Worm (Caenorhabditis elegans): ENCODE measurements around the gene sru-48.

The sru-48 gene

ce11 chrX:5151866-5152265 is 28.1 kb upstream of the sru-48 start:
- TF ChIP-seq athp-1 (tag; optimal IDR thresholded peaks at IDR 0.05) (no peak), F52B5.7 (tag; optimal IDR thresholded peaks at IDR 0.05) (no peak), lin-40 (tag; optimal IDR thresholded peaks at IDR 0.05) (no peak), zim-3 (tag; optimal IDR thresholded peaks at IDR 0.05) (no peak), lin-54 (GFP tag; optimal IDR thresholded peaks at IDR 0.05) (no peak), ztf-28 (GFP tag; IDR thresholded peaks at IDR 0.05) (no peak), sea-2 (GFP tag; IDR thresholded peaks at IDR 0.05) (no peak), nfya-2 (GFP tag; IDR thresholded peaks at IDR 0.05) (no peak), dpl-1 (GFP tag; optimal IDR thresholded peaks at IDR 0.05) (no peak), hlh-12 (tag; optimal IDR thresholded peaks at IDR 0.05) (no peak), ceh-79 (tag; optimal IDR thresholded peaks at IDR 0.05) (no peak), attf-5 (GFP tag; optimal IDR thresholded peaks at IDR 0.05) (no peak), aptf-2 (GFP tag; conservative IDR thresholded peaks at IDR 0.05) (no peak), egl-44 (GFP tag; IDR thresholded peaks at IDR 0.05) (no peak), nhr-27 (tag; optimal IDR thresholded peaks at IDR 0.05) (no peak), atf-7 (tag; optimal IDR thresholded peaks at IDR 0.05) (no peak), ekl-4 (GFP tag; IDR thresholded peaks at IDR 0.05) (no peak), lin-26 (GFP tag; IDR thresholded peaks at IDR 0.05) (no peak), rec-8 (tag; optimal IDR thresholded peaks at IDR 0.05) (no peak)

ce11 chrX:5152931-5153330 is 27.0 kb upstream of the sru-48 start:
- TF ChIP-seq gei-17 (GFP tag; optimal IDR thresholded peaks at IDR 0.05): no peak
- TF ChIP-seq lin-40 (tag; optimal IDR thresholded peaks at IDR 0.05): no peak
- no peak for TF ChIP-seq snpc-1.1 (tag; optimal IDR thresholded peaks at IDR 0.05; ENCODE audit: insufficient read depth)
- no peak for TF ChIP-seq mel-28 (tag; optimal IDR thresholded peaks at IDR 0.05; ENCODE audit: borderline replicate concordance)

- TF ChIP-seq hmg-20 (GFP tag; IDR thresholded peaks at IDR 0.05) (no peak), ZK185.1 (tag; optimal IDR thresholded peaks at IDR 0.05; ENCODE audit: poor library complexity, severe bottlenecking) (no peak), nfyb-1 (GFP tag; IDR thresholded peaks at IDR 0.05) (no peak), lsl-1 (GFP tag; optimal IDR thresholded peaks at IDR 0.05) (no peak), ztf-3 (GFP tag; optimal IDR thresholded peaks at IDR 0.05) (no peak), lag-1 (GFP tag; IDR thresholded peaks at IDR 0.05) (no peak), xnd-1 (tag; optimal IDR thresholded peaks at IDR 0.05) (no peak), gei-17 (GFP tag; optimal IDR thresholded peaks at IDR 0.05) (no peak), nhr-179 (tag; optimal IDR thresholded peaks at IDR 0.05) (no peak), pha-4 (tag; optimal IDR thresholded peaks at IDR 0.05) (no peak), bed-2 (GFP tag; IDR thresholded peaks at IDR 0.05) (no peak), C06A6.2 (GFP tag; conservative IDR thresholded peaks at IDR 0.05) (no peak), unc-130 (GFP tag; optimal IDR thresholded peaks at IDR 0.05) (no peak), ceh-91 (GFP tag; IDR thresholded peaks at IDR 0.05) (no peak), sea-2 (GFP tag; IDR thresholded peaks at IDR 0.05) (no peak), hrde-1 (tag; optimal IDR thresholded peaks at IDR 0.05; ENCODE audit: borderline replicate concordance) (no peak)
Observed at ce11 chrX:5154278-5154677, 25.7 kb upstream of the sru-48 start, which contains the start of gene C31H2.3. TSS of gene C31H2.3 (minus strand) at chrX:5154378.

- TF ChIP-seq bed-1 (GFP tag; IDR thresholded peaks at IDR 0.05) (no peak), nhr-80 (tag; optimal IDR thresholded peaks at IDR 0.05) (peak; percentile 7), F52B5.7 (tag; optimal IDR thresholded peaks at IDR 0.05) (no peak), K12H6.12 (tag; optimal IDR thresholded peaks at IDR 0.05) (no peak), nfyb-1 (GFP tag; IDR thresholded peaks at IDR 0.05) (no peak), snpc-4 (GFP tag; optimal IDR thresholded peaks at IDR 0.05) (no peak), snpc-4 (tag; optimal IDR thresholded peaks at IDR 0.05) (no peak)
Observed at ce11 chrX:5159645-5160044, 20.3 kb upstream of the sru-48 start, which contains the start of gene C31H2.4. TSS of gene C31H2.4 (minus strand) at chrX:5159663.

Measured in whole organism, young adult.